Fruit fly (Drosophila melanogaster) whole organism, wandering third instar larva: Measurements from ENCODE around the gene Pka-C2.

Experiments used
- Myc ChIP-seq: fragments of >200 bp; optimal IDR thresholded peaks from 2 replicates; lab custom pipeline; 2017
- OdsH ChIP-seq: fragments of 200-800 bp; sonication (Bioruptor generic); optimal IDR thresholded peaks from 2 replicates; lab custom pipeline; 2016; ENCODE audit warnings: missing biosample characterization, mild to moderate bottlenecking, missing genetic modification characterization
- brk ChIP-seq: fragments of 200-800 bp; sonication (Bioruptor generic); optimal IDR thresholded peaks from 2 replicates; lab custom pipeline; 2016; ENCODE audit warnings: missing biosample characterization, mild to moderate bottlenecking, missing genetic modification characterization
- fru ChIP-seq: fragments of 200-800 bp; sonication (Bioruptor generic); optimal IDR thresholded peaks from 3 replicates; lab custom pipeline; 2016; ENCODE audit warnings: missing biosample characterization, mild to moderate bottlenecking, missing genetic modification characterization
- psq ChIP-seq: fragments of 200-800 bp; sonication (Bioruptor generic); optimal IDR thresholded peaks from 3 replicates; lab custom pipeline; 2017; ENCODE audit warnings: missing biosample characterization, mild to moderate bottlenecking, missing genetic modification characterization, moderate library complexity

dm6 chr3R:30706021-30706420 is 9.1 kb upstream of the Pka-C2 start, which contains the start of gene CG31010:
- TF ChIP-seq fru (GFP tag; lab: Kevin White, UChicago) (no peak), brk (GFP tag; lab: Kevin White, UChicago) (no peak), Myc (lab: Kevin White, UChicago) (no peak), OdsH (GFP tag; lab: Kevin White, UChicago) (no peak), psq (GFP tag; lab: Kevin White, UChicago) (no peak)
